Worm (Caenorhabditis elegans): Measurements from ENCODE around the gene F14F8.9.

DNA sequence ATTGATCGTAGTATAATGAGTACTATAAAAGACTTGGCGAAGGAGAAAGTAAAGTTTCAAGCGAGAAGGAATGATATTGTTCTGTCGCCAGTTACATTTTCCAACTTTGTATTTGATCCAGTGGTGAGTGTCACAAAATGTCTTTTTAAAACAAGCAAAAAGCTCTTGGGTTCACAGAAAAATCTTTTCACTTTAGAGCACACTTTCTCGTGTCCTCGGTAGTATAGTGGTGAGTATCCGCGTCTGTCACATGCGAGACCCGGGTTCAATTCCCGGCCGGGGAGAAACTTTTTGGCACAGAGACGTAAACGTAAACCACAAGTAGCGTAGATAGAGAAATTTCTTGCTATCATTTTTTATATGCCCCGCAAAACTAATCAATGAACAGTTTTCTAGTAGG is 28.0 kb downstream of the F14F8.9 start:
- no peak for TF ChIP-seq nhr-76 (tag; optimal IDR thresholded peaks at IDR 0.05)
- no peak for TF ChIP-seq dmd-9 (GFP tag; IDR thresholded peaks at IDR 0.05)
- no peak for TF ChIP-seq dve-1 (tag; optimal IDR thresholded peaks at IDR 0.05; ENCODE audit: insufficient read depth)
- no peak for TF ChIP-seq Y5F2A.4 (GFP tag; optimal IDR thresholded peaks at IDR 0.05)
- TF ChIP-seq R02D3.7 (tag; optimal IDR thresholded peaks at IDR 0.05) = no peak
- no peak for TF ChIP-seq unc-39 (tag; optimal IDR thresholded peaks at IDR 0.05)
- TF ChIP-seq skn-1 (tag; optimal IDR thresholded peaks at IDR 0.05) = no peak
- TF ChIP-seq nhr-77 (tag; optimal IDR thresholded peaks at IDR 0.05) = no peak
- no peak for TF ChIP-seq lin-15B (tag; optimal IDR thresholded peaks at IDR 0.05)
- no peak for TF ChIP-seq nhr-237 (tag; optimal IDR thresholded peaks at IDR 0.05)
- TF ChIP-seq lin-38 (GFP tag; IDR thresholded peaks at IDR 0.05) = no peak
- TF ChIP-seq madf-5 (GFP tag; IDR thresholded peaks at IDR 0.05) = no peak

All from whole organism, L4 larva.